Worm (Caenorhabditis elegans) whole organism, L1 larva: ENCODE data around the gene rhgf-2.
A peak's percentile ranks its signal among the peaks of the same experiment; 100 is the strongest.
"Not testable (repeated sequence)": the region's sequence is repeated elsewhere in the genome, so short reads cannot be mapped to it uniquely, and the experiment has no call there.

ENCODE experiments used
- Y116A8C.19 ChIP-seq: sonication (generic microtip); optimal IDR thresholded peaks from 2 replicates; lab custom pipeline; 2016; ENCODE audit warnings: missing compliant biosample characterization, missing genetic modification characterization, borderline replicate concordance
- ama-1 ChIP-seq: fragments of 150-350 bp; optimal IDR thresholded peaks from 2 replicates; lab custom pipeline; 2014
- blmp-1 ChIP-seq: fragments of 150-350 bp; optimal IDR thresholded peaks from 2 replicates; lab custom pipeline; 2014; ENCODE audit warnings: missing biosample characterization, missing genetic modification characterization
- ceh-63 ChIP-seq: fragments of 200-800 bp; sonication (Bioruptor generic); optimal IDR thresholded peaks from 2 replicates; lab custom pipeline; 2018; ENCODE audit warnings: mild to moderate bottlenecking, missing genetic modification characterization, missing compliant biosample characterization
- ceh-82 ChIP-seq, 3 experiments: fragments of 150-350 bp in 1 of 3; sonication (generic microtip) in 2 of 3; optimal IDR thresholded peaks; 2 replicates each; lab custom pipeline; 2014 to 2017; ENCODE audit warnings: missing biosample characterization in 3 of 3, missing genetic modification characterization in 3 of 3
- ceh-88 ChIP-seq: fragments of 200-800 bp; sonication (Bioruptor generic); IDR thresholded peaks from 2 replicates; pipeline ENCODE4 v1.3.6; 2022; ENCODE audit warnings: missing genetic modification characterization, missing compliant biosample characterization
- ces-1 ChIP-seq: fragments of 150-350 bp; optimal IDR thresholded peaks from 2 replicates; lab custom pipeline; 2014; ENCODE audit warnings: missing biosample characterization, missing genetic modification reagents, missing genetic modification characterization
- dpl-1 ChIP-seq, 3 experiments: fragments of 150-350 bp in 2 of 3; sonication (generic microtip) in 1 of 3; optimal IDR thresholded peaks; 2 replicates each; lab custom pipeline; 2014 to 2017; ENCODE audit warnings: missing biosample characterization in 3 of 3, missing genetic modification characterization in 3 of 3, missing genetic modification reagents in 3 of 3
- dsc-1 ChIP-seq: sonication (generic microtip); optimal IDR thresholded peaks from 2 replicates; lab custom pipeline; 2016; ENCODE audit warnings: mild to moderate bottlenecking, missing genetic modification characterization, missing compliant biosample characterization
- efl-1 ChIP-seq, 4 experiments: fragments of 150-350 bp; optimal IDR thresholded peaks in 3 of 4; peaks in 1 of 4; 1 replicate in 1 of 4; 2 replicates in 3 of 4; lab custom pipeline; 2014; ENCODE audit warnings: missing biosample characterization in 2 of 4, missing genetic modification characterization in 2 of 4, missing genetic modification reagents in 2 of 4
- fkh-10 ChIP-seq: sonication (generic microtip); optimal IDR thresholded peaks from 2 replicates; lab custom pipeline; 2017; ENCODE audit warnings: missing biosample characterization, missing genetic modification reagents, missing genetic modification characterization
- grh-1 ChIP-seq: fragments of 200-800 bp; sonication (Bioruptor generic); IDR thresholded peaks from 2 replicates; pipeline ENCODE4 v1.3.6; 2022; ENCODE audit warnings: missing genetic modification reagents, missing genetic modification characterization, missing compliant biosample characterization
- hpl-2 ChIP-seq: fragments of 150-350 bp; optimal IDR thresholded peaks from 2 replicates; lab custom pipeline; 2014; ENCODE audit warnings: missing biosample characterization, missing genetic modification reagents, missing genetic modification characterization
- jun-1 ChIP-seq: fragments of 150-350 bp; optimal IDR thresholded peaks from 2 replicates; lab custom pipeline; 2014; ENCODE audit warnings: missing biosample characterization, missing genetic modification reagents, missing genetic modification characterization
- lin-15B ChIP-seq: fragments of 150-350 bp; sonication (generic microtip); optimal IDR thresholded peaks from 3 replicates; lab custom pipeline; 2014; ENCODE audit warnings: missing biosample characterization, missing genetic modification characterization
- lin-35 ChIP-seq, 2 experiments: fragments of 150-350 bp; optimal IDR thresholded peaks; 2 replicates each; lab custom pipeline; 2014; ENCODE audit warnings: missing biosample characterization in 2 of 2, missing genetic modification characterization in 2 of 2, missing genetic modification reagents in 2 of 2
- lin-39 ChIP-seq: fragments of 150-350 bp; optimal IDR thresholded peaks from 2 replicates; lab custom pipeline; 2014; ENCODE audit warnings: missing biosample characterization, missing genetic modification reagents, missing genetic modification characterization
- lsy-2 ChIP-seq, 2 experiments: fragments of 150-350 bp; optimal IDR thresholded peaks; 2 replicates each; lab custom pipeline; 2014; ENCODE audit warnings: missing biosample characterization in 2 of 2, missing genetic modification characterization in 2 of 2
- mdl-1 ChIP-seq, 2 experiments: fragments of 150-350 bp; optimal IDR thresholded peaks; 2 replicates each; lab custom pipeline; 2014 to 2017; ENCODE audit warnings: missing biosample characterization in 2 of 2, missing genetic modification characterization in 2 of 2, inconsistent platforms in 1 of 2
- mef-2 ChIP-seq: fragments of 150-350 bp; optimal IDR thresholded peaks from 2 replicates; lab custom pipeline; 2014; ENCODE audit warnings: missing biosample characterization, missing genetic modification characterization
- nhr-11 ChIP-seq: fragments of 150-350 bp; optimal IDR thresholded peaks from 2 replicates; lab custom pipeline; 2014; ENCODE audit warnings: missing biosample characterization, missing genetic modification characterization
- nhr-47 ChIP-seq: sonication (generic microtip); optimal IDR thresholded peaks from 2 replicates; lab custom pipeline; 2016; ENCODE audit warnings: mild to moderate bottlenecking, missing genetic modification characterization, moderate library complexity, missing compliant biosample characterization
- nhr-85 ChIP-seq: sonication (generic microtip); peaks from one replicate; lab custom pipeline; 2016; ENCODE audit warnings: missing genetic modification characterization, inconsistent platforms, missing compliant biosample characterization
- nhr-90 ChIP-seq: sonication (generic microtip); optimal IDR thresholded peaks from 2 replicates; lab custom pipeline; 2016; ENCODE audit warnings: mild to moderate bottlenecking, missing genetic modification characterization, missing compliant biosample characterization; ENCODE audit not compliant: poor library complexity
- pax-3 ChIP-seq: fragments of 200-800 bp; sonication (Bioruptor generic); optimal IDR thresholded peaks from 2 replicates; lab custom pipeline; 2018; ENCODE audit warnings: mild to moderate bottlenecking, missing genetic modification characterization, moderate library complexity, missing compliant biosample characterization
- skn-1 ChIP-seq: fragments of 150-350 bp; optimal IDR thresholded peaks from 2 replicates; lab custom pipeline; 2014; ENCODE audit warnings: missing biosample characterization, missing genetic modification characterization
- unc-30 ChIP-seq: sonication (generic microtip); optimal IDR thresholded peaks from 2 replicates; lab custom pipeline; 2017; ENCODE audit warnings: missing biosample characterization, missing genetic modification characterization
- unc-62 ChIP-seq: fragments of 150-350 bp; optimal IDR thresholded peaks from 2 replicates; lab custom pipeline; 2014; ENCODE audit warnings: missing biosample characterization, missing genetic modification reagents, missing genetic modification characterization
- zip-4 ChIP-seq: fragments of 200-800 bp; sonication (Bioruptor generic); optimal IDR thresholded peaks from 2 replicates; lab custom pipeline; 2018; ENCODE audit warnings: mild to moderate bottlenecking, missing genetic modification characterization, moderate library complexity, missing compliant biosample characterization

rhgf-2 gene

ce11 chrII:4167833-4168232, 67.2 kb downstream of the rhgf-2 start:
- no peak for TF ChIP-seq mdl-1 (tag; optimal IDR thresholded peaks at IDR 0.05; lab: Kevin White, UChicago)
- no peak for TF ChIP-seq hpl-2 (GFP tag; lab: Kevin White, UChicago)
- no peak for TF ChIP-seq ces-1 (GFP tag; lab: Kevin White, UChicago)
- TF ChIP-seq nhr-90 (tag; lab: Kevin White, UChicago): no peak

ce11 chrII:4168404-4168803, 67.8 kb downstream of the rhgf-2 start, which contains the start of gene R03H10.4:
Gene R03H10.4 (minus strand): TSS chrII:4168504.
- not testable (repeated sequence) for TF ChIP-seq fkh-10 (GFP tag; lab: Kevin White, UChicago); grh-1 (GFP tag; lab: Robert Waterston, UW); ama-1 (lab: Kevin White, UChicago)

ce11 chrII:4170508-4170907, 69.9 kb downstream of the rhgf-2 start, which contains the start of gene R03H10.5:
Gene R03H10.5 (minus strand): TSS chrII:4170608.
- TF ChIP-seq jun-1 (tag; lab: Kevin White, UChicago) (no peak), Y116A8C.19 (tag; lab: Kevin White, UChicago) (no peak), ceh-63 (GFP tag; lab: Kevin White, UChicago) (no peak), ceh-88 (GFP tag; lab: Robert Waterston, UW) (no peak)

ce11 chrII:4173398-4173797, 72.8 kb downstream of the rhgf-2 start, which contains the start of gene R03H10.6:
Gene R03H10.6 (minus strand): TSS chrII:4173498.
- TF ChIP-seq mef-2 (tag; lab: Kevin White, UChicago) (no peak), nhr-11 (no peak), blmp-1 (no peak), unc-30 (tag; lab: Kevin White, UChicago) (no peak), lsy-2 (tag; optimal IDR thresholded peaks at IDR 0.05; lab: Kevin White, UChicago) (no peak), efl-1 (optimal IDR thresholded peaks at IDR 0.05; lab: Kevin White, UChicago) (no peak), efl-1 (GFP tag; optimal IDR thresholded peaks at IDR 0.05 in 1 of 2; lab: Kevin White, UChicago) (no peak), ceh-82 (tag; optimal IDR thresholded peaks at IDR 0.05; lab: Kevin White, UChicago) (no peak), lin-15B (tag; lab: Kevin White, UChicago) (no peak), nhr-47 (no peak), pax-3 (tag; lab: Kevin White, UChicago) (no peak), dsc-1 (no peak), unc-62 (GFP tag; lab: Kevin White, UChicago) (no peak), lin-39 (no peak)

ce11 chrII:4173842-4174241, 73.3 kb downstream of the rhgf-2 start:
- peak in 1 of 3 experiments; percentile 14 for TF ChIP-seq dpl-1 (GFP tag; optimal IDR thresholded peaks at IDR 0.05; lab: Kevin White, UChicago)
- peak in 1 of 2 experiments; percentile 30 for TF ChIP-seq efl-1 (optimal IDR thresholded peaks at IDR 0.05; lab: Kevin White, UChicago)
- TF ChIP-seq efl-1 (GFP tag; optimal IDR thresholded peaks at IDR 0.05 in 1 of 2; lab: Kevin White, UChicago): peak in 1 of 2 experiments; percentile 55
- TF ChIP-seq lin-35 (GFP tag; optimal IDR thresholded peaks at IDR 0.05; lab: Kevin White, UChicago): peak in 1 of 2 experiments; percentile 13
- TF ChIP-seq skn-1 (tag; lab: Kevin White, UChicago): no peak
- peak; percentile 51 for TF ChIP-seq nhr-85 (tag; lab: Kevin White, UChicago)
- TF ChIP-seq zip-4 (GFP tag; lab: Kevin White, UChicago): peak; percentile 50
